Worm (Caenorhabditis elegans): Measurements from ENCODE around the gene magi-1.

magi-1 gene

DNA sequence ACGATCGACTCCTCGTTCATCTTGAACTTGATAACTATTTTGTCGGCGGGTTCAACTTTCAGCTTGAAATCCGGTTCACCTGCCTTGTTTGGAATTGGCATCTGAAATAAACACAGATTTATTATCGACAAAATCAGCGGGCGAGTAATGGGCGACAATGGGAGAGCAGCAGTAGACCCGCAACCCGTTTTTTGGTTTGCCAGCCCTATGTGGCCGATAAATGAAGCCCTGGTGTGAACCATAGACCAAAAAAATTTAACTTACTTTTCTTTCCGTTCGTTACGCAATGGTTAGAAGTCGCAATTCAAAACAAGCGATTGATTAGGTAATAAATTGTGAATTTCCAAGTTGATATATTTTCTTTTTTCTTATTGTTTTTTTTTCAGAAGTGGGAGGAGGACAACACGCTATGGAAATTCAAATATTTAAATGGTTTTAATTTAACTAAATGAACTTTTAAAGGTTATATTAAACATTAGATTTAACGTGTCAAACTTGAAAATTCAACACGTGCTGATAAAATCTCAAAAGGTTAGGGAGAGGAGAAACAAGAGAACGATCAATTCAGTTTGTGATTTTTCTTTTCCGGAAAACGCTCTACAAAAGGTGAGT, 11.0 kb upstream of the magi-1 start, which contains the start of the genes T22B3.3 and alg-3:
T22B3.3 (minus strand) TSS at position 101 of the 612 bp plus-strand sequence.
alg-3 (plus strand) TSS at position 562 of the 612 bp plus-strand sequence.
- TF ChIP-seq egl-44 (GFP tag; IDR thresholded peaks at IDR 0.05) (no peak), egrh-3 (GFP tag; IDR thresholded peaks at IDR 0.05) (no peak), unc-130 (GFP tag; optimal IDR thresholded peaks at IDR 0.05) (no peak), ztf-28 (GFP tag; IDR thresholded peaks at IDR 0.05) (no peak), ztf-22 (GFP tag; optimal IDR thresholded peaks at IDR 0.05) (no peak), D2030.7 (GFP tag; IDR thresholded peaks at IDR 0.05) (no peak), tlf-1 (GFP tag; optimal IDR thresholded peaks at IDR 0.05) (no peak), xnd-1 (tag; optimal IDR thresholded peaks at IDR 0.05) (no peak), rcor-1 (GFP tag; IDR thresholded peaks at IDR 0.05) (no peak), ama-1 (optimal IDR thresholded peaks at IDR 0.05) (no peak), ama-1 (GFP tag; optimal IDR thresholded peaks at IDR 0.05) (no peak), tbp1 (GFP tag; optimal IDR thresholded peaks at IDR 0.05) (no peak), F10E7.11 (tag; optimal IDR thresholded peaks at IDR 0.05) (no peak), nhr-27 (tag; optimal IDR thresholded peaks at IDR 0.05) (no peak), ztf-3 (GFP tag; optimal IDR thresholded peaks at IDR 0.05) (no peak)

DNA sequence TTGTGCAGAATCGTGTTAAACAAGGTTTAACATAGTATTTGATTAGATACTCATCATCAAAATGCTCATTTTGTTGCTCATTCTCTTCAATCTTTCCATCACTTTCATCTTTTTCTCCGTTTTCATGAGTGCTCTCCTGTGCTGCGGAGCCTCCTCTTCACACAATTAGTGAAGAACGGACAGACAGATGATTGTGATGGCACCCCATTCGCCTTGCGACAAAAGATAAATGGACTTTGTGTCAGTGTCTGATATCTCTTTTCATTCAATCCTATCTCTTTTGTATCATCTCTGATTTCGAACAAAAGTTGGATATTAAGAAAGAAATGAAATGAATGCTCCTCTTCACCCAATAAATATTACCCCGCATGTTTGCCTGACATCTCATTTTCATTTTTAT, 4.5 kb upstream of the magi-1 start:
- TF ChIP-seq ztf-6 (GFP tag; IDR thresholded peaks at IDR 0.05) (no peak), sdz-38 (tag; optimal IDR thresholded peaks at IDR 0.05) (no peak), hmg-1.2 (GFP tag; IDR thresholded peaks at IDR 0.05) (no peak), nhr-80 (tag; optimal IDR thresholded peaks at IDR 0.05) (no peak)

DNA sequence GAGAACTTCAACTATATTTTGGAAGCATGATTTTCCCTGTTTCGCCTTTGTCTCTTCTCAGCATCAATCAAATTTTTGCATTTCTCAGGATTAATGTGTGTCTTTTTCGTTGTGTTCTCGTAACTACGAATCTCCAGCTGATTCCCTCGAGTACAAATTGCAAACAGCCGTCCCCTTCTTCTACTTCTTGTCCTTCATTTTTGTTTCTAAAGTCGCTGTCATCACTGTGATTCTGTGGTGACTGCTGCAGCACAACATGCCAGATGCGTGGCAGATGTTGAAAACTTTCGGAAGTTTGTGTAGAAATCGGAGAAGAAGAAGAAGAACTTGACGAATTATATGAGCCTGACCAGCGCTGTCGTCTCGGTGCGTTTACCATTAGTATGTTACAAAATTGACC, 1.6 kb upstream of the magi-1 start:
- TF ChIP-seq attf-3 (GFP tag; conservative IDR thresholded peaks at IDR 0.05) (no peak), ztf-18 (tag; optimal IDR thresholded peaks at IDR 0.05) (no peak), nhr-90 (tag; optimal IDR thresholded peaks at IDR 0.05) (no peak), egl-18 (GFP tag; IDR thresholded peaks at IDR 0.05) (no peak), ccch-3 (GFP tag; optimal IDR thresholded peaks at IDR 0.05) (no peak), ZK185.1 (tag; optimal IDR thresholded peaks at IDR 0.05; ENCODE audit: poor library complexity, severe bottlenecking) (no peak)

DNA sequence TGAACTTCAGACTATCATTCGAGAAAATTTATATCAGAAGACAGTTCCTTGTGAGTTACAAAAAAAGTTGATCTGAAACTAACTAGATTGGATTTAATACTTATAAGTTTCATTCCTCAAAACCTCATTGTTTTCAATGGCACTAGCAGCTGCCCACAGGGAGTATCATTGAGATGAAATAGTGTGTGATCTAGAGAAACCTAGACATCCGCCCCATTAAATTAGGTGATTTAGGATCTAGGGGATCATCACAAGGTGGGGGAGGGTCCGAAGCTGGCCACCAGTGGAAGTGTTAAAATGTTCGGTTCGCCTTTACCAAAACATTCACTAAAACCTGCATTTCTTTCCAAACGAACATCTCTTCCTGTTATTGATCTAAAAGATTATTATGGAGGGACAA, 1.6 kb downstream of the magi-1 start:
- no peak for TF ChIP-seq athp-1 (tag; optimal IDR thresholded peaks at IDR 0.05)
- TF ChIP-seq cebp-2 (GFP tag; IDR thresholded peaks at IDR 0.05) = no peak
- TF ChIP-seq ets-4 (GFP tag; optimal IDR thresholded peaks at IDR 0.05) = no peak
- TF ChIP-seq mcd-1 (GFP tag; IDR thresholded peaks at IDR 0.05) = no peak
- TF ChIP-seq hlh-26 (GFP tag; conservative IDR thresholded peaks at IDR 0.05) = no peak
- TF ChIP-seq attf-6 (GFP tag; IDR thresholded peaks at IDR 0.05) = no peak
- TF ChIP-seq snpc-1.1 (tag; optimal IDR thresholded peaks at IDR 0.05; ENCODE audit: insufficient read depth) = no peak
- no peak for TF ChIP-seq ceh-58 (GFP tag; IDR thresholded peaks at IDR 0.05)
- TF ChIP-seq F52B5.7 (tag; optimal IDR thresholded peaks at IDR 0.05) = no peak
- TF ChIP-seq lin-54 (GFP tag; optimal IDR thresholded peaks at IDR 0.05) = no peak
- TF ChIP-seq mel-28 (tag; optimal IDR thresholded peaks at IDR 0.05; ENCODE audit: borderline replicate concordance) = no peak
- TF ChIP-seq bed-1 (GFP tag; IDR thresholded peaks at IDR 0.05) = no peak
- TF ChIP-seq nfyb-1 (GFP tag; IDR thresholded peaks at IDR 0.05) = no peak
- TF ChIP-seq snpc-4 (GFP tag; optimal IDR thresholded peaks at IDR 0.05) = no peak
- TF ChIP-seq snpc-4 (tag; optimal IDR thresholded peaks at IDR 0.05) = no peak
- TF ChIP-seq ceh-100 (GFP tag; IDR thresholded peaks at IDR 0.05) = no peak
- no peak for TF ChIP-seq snpc-3.4 (tag; optimal IDR thresholded peaks at IDR 0.05)
- TF ChIP-seq hmg-20 (GFP tag; IDR thresholded peaks at IDR 0.05) = no peak
